Worm (Caenorhabditis elegans): ENCODE results near the gene F41E6.7.

The F41E6.7 gene

ce11 chrV:8626406-8626805, 27.3 kb upstream of the F41E6.7 start:
- TF ChIP-seq ztf-18 (tag; optimal IDR thresholded peaks at IDR 0.05) = no peak
- no peak for TF ChIP-seq lin-26 (GFP tag; IDR thresholded peaks at IDR 0.05)
- TF ChIP-seq aptf-2 (GFP tag; conservative IDR thresholded peaks at IDR 0.05) = no peak
- no peak for TF ChIP-seq egrh-3 (GFP tag; IDR thresholded peaks at IDR 0.05)
- no peak for TF ChIP-seq F49E8.2 (tag; optimal IDR thresholded peaks at IDR 0.05; ENCODE audit: insufficient read depth)
- no peak for TF ChIP-seq bed-1 (GFP tag; IDR thresholded peaks at IDR 0.05)
- no peak for TF ChIP-seq somi-1 (GFP tag; optimal IDR thresholded peaks at IDR 0.05)
- no peak for TF ChIP-seq hmg-1.2 (GFP tag; IDR thresholded peaks at IDR 0.05)
- TF ChIP-seq lin-40 (tag; optimal IDR thresholded peaks at IDR 0.05) = no peak
- TF ChIP-seq nhr-27 (tag; optimal IDR thresholded peaks at IDR 0.05) = no peak
- TF ChIP-seq ceh-58 (GFP tag; IDR thresholded peaks at IDR 0.05) = no peak
- no peak for TF ChIP-seq let-526 (GFP tag; IDR thresholded peaks at IDR 0.05)
- no peak for TF ChIP-seq rcor-1 (GFP tag; IDR thresholded peaks at IDR 0.05)
- TF ChIP-seq egl-18 (GFP tag; IDR thresholded peaks at IDR 0.05) = no peak
- TF ChIP-seq lin-35 (GFP tag; optimal IDR thresholded peaks at IDR 0.05) = no peak
- TF ChIP-seq sdz-38 (tag; optimal IDR thresholded peaks at IDR 0.05) = no peak
- no peak for TF ChIP-seq K11D2.4 (GFP tag; IDR thresholded peaks at IDR 0.05)

DNA sequence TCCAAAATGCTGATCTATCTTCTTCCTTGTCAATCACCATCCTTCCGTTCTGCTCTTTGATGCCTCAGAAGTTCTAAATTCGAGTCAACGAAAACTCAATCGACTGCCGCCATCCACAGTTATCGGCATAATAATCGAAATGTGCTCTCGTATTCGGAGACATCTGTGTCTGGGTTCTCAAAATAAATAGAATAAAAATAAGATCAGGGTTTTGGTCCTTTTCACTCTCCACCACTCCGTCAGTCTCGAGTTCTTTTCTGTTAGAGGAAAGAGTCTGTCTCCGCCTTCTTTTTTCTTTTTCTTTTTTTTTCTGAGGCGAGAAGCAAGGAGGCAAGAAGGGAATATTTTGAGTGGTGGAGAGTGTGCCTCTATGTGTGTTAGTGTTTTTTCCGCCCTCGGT, 24.7 kb upstream of the F41E6.7 start, which contains the start of gene F41E6.17:
Gene F41E6.17, plus strand, starts transcription at position 348 of the 400 bp plus-strand sequence.
- no peak for TF ChIP-seq lir-1 (GFP tag; conservative IDR thresholded peaks at IDR 0.05)
- no peak for TF ChIP-seq ets-4 (GFP tag; optimal IDR thresholded peaks at IDR 0.05)
- TF ChIP-seq ceh-100 (GFP tag; IDR thresholded peaks at IDR 0.05) = no peak
- TF ChIP-seq egl-18 (GFP tag; IDR thresholded peaks at IDR 0.05) = no peak
- TF ChIP-seq ztf-22 (GFP tag; optimal IDR thresholded peaks at IDR 0.05) = no peak
- TF ChIP-seq fkh-3 (tag; optimal IDR thresholded peaks at IDR 0.05) = no peak
- no peak for TF ChIP-seq F10E7.11 (tag; optimal IDR thresholded peaks at IDR 0.05)
- no peak for TF ChIP-seq nhr-80 (tag; optimal IDR thresholded peaks at IDR 0.05)
- TF ChIP-seq sea-2 (GFP tag; IDR thresholded peaks at IDR 0.05) = no peak
- TF ChIP-seq ekl-4 (GFP tag; IDR thresholded peaks at IDR 0.05) = no peak
- no peak for TF ChIP-seq sdz-38 (tag; optimal IDR thresholded peaks at IDR 0.05)
- TF ChIP-seq attf-5 (GFP tag; optimal IDR thresholded peaks at IDR 0.05) = no peak
- no peak for TF ChIP-seq Y95B8A.8 (GFP tag; IDR thresholded peaks at IDR 0.05)
- TF ChIP-seq egl-44 (GFP tag; IDR thresholded peaks at IDR 0.05) = no peak
- TF ChIP-seq pha-4 (tag; optimal IDR thresholded peaks at IDR 0.05) = no peak

ce11 chrV:8622314-8622713, 23.2 kb upstream of the F41E6.7 start, which contains the start of gene F41E6.1:
TSS of gene F41E6.1 (plus strand) at chrV:8622614.
- TF ChIP-seq Y53F4B.3 (GFP tag; IDR thresholded peaks at IDR 0.05) (no peak), mel-28 (tag; optimal IDR thresholded peaks at IDR 0.05; ENCODE audit: borderline replicate concordance) (no peak), F52B5.7 (tag; optimal IDR thresholded peaks at IDR 0.05) (no peak), rcor-1 (GFP tag; IDR thresholded peaks at IDR 0.05) (no peak), bed-2 (GFP tag; IDR thresholded peaks at IDR 0.05) (no peak), lsl-1 (GFP tag; optimal IDR thresholded peaks at IDR 0.05) (no peak), F39B2.1 (GFP tag; IDR thresholded peaks at IDR 0.05) (no peak), ZK185.1 (tag; optimal IDR thresholded peaks at IDR 0.05; ENCODE audit: poor library complexity, severe bottlenecking) (no peak), egl-18 (GFP tag; IDR thresholded peaks at IDR 0.05) (no peak), F22D6.2 (tag; optimal IDR thresholded peaks at IDR 0.05) (no peak), nhr-90 (tag; optimal IDR thresholded peaks at IDR 0.05) (no peak), lag-1 (GFP tag; IDR thresholded peaks at IDR 0.05) (no peak), B0336.3 (GFP tag; IDR thresholded peaks at IDR 0.05) (no peak)
